Worm (Caenorhabditis elegans): ENCODE results near the gene lipl-1.

The lipl-1 gene

ce11 chrV:12967925-12968327 is 48.1 kb downstream of the lipl-1 start, which contains the start of gene R186.8 (continued):
- TF ChIP-seq tra-1 (GFP tag; IDR thresholded peaks at IDR 0.05) (peak; percentile 85), unc-130 (GFP tag; optimal IDR thresholded peaks at IDR 0.05) (peak; percentile 66), daf-8 (GFP tag; IDR thresholded peaks at IDR 0.05) (0 out of 2 replicates have a peak, but pooled peaks have one; percentile 35), dmd-9 (GFP tag; IDR thresholded peaks at IDR 0.05) (peak; percentile 81), lin-15B (tag; optimal IDR thresholded peaks at IDR 0.05) (peak; percentile 18), zfp-3 (GFP tag; conservative IDR thresholded peaks at IDR 0.05) (peak; percentile 87), daf-16 (GFP tag; optimal IDR thresholded peaks at IDR 0.05) (peak in 1 of 2 experiments; percentile 21), daf-16 (tag; optimal IDR thresholded peaks at IDR 0.05) (peak; percentile 35), D1046.2 (GFP tag; IDR thresholded peaks at IDR 0.05) (0 out of 2 replicates have a peak, but pooled peaks have one; percentile 41), lin-1 (GFP tag; IDR thresholded peaks at IDR 0.05) (peak; percentile 12; the same call in 1 of the 2 replicates), zfp-2 (tag; optimal IDR thresholded peaks at IDR 0.05) (peak; percentile 72), lin-38 (GFP tag; IDR thresholded peaks at IDR 0.05) (peak; percentile 99), ceh-20 (GFP tag; IDR thresholded peaks at IDR 0.05) (peak; percentile 82), hlh-11 (tag; optimal IDR thresholded peaks at IDR 0.05) (peak; percentile 79), rbr-2 (tag; optimal IDR thresholded peaks at IDR 0.05) (peak; percentile 86), ceh-44 (GFP tag; IDR thresholded peaks at IDR 0.05) (peak; percentile 84), lsy-2 (tag; optimal IDR thresholded peaks at IDR 0.05) (peak in 1 of 2 experiments; percentile 93), Y48G9A.11 (GFP tag; IDR thresholded peaks at IDR 0.05) (peak; percentile 52; the same call in 1 of the 2 replicates)

ce11 chrV:12968555-12968954 is 48.8 kb downstream of the lipl-1 start, which contains the start of gene lin-46:
Gene lin-46 (plus strand): TSS chrV:12968855.
- no peak for TF ChIP-seq attf-4 (tag; optimal IDR thresholded peaks at IDR 0.05)
- TF ChIP-seq daf-16 (GFP tag; optimal IDR thresholded peaks at IDR 0.05), result no peak
- no peak for TF ChIP-seq daf-16 (tag; optimal IDR thresholded peaks at IDR 0.05)
- no peak for TF ChIP-seq gei-8 (GFP tag; optimal IDR thresholded peaks at IDR 0.05)
- no peak for TF ChIP-seq ceh-82 (tag; optimal IDR thresholded peaks at IDR 0.05)
- TF ChIP-seq lim-7 (GFP tag; IDR thresholded peaks at IDR 0.05), result no peak
- TF ChIP-seq ces-1 (GFP tag; optimal IDR thresholded peaks at IDR 0.05), result no peak
- no peak for TF ChIP-seq ctbp-1 (GFP tag; IDR thresholded peaks at IDR 0.05)
- no peak for TF ChIP-seq ceh-44 (GFP tag; IDR thresholded peaks at IDR 0.05)
- no peak for TF ChIP-seq F37D6.2 (tag; optimal IDR thresholded peaks at IDR 0.05)

ce11 chrV:12970575-12971160 is 50.9 kb downstream of the lipl-1 start, which contains the start of gene pnn-1:
Gene pnn-1 (plus strand): TSS chrV:12971110.
- TF ChIP-seq lin-38 (GFP tag; IDR thresholded peaks at IDR 0.05) (peak; percentile 75), mep-1 (tag; optimal IDR thresholded peaks at IDR 0.05) (peak; percentile 19), lsy-2 (tag; optimal IDR thresholded peaks at IDR 0.05) (peak in 1 of 2 experiments; percentile 90), dmd-8 (GFP tag; IDR thresholded peaks at IDR 0.05) (no peak), nhr-6 (tag; optimal IDR thresholded peaks at IDR 0.05) (peak; percentile 44), pqm-1 (tag; optimal IDR thresholded peaks at IDR 0.05) (no peak), T20F7.1 (GFP tag; optimal IDR thresholded peaks at IDR 0.05) (peak; percentile 74), zip-11 (GFP tag; IDR thresholded peaks at IDR 0.05) (no peak), mes-2 (tag; optimal IDR thresholded peaks at IDR 0.05; ENCODE audit: poor library complexity, severe bottlenecking) (peak; percentile 68), dve-1 (tag; optimal IDR thresholded peaks at IDR 0.05; ENCODE audit: insufficient read depth) (peak; percentile 34), dpl-1 (GFP tag; optimal IDR thresholded peaks at IDR 0.05) (peak; percentile 50)
